Worm (Caenorhabditis elegans): Measurements from ENCODE around the gene rac-2.

DNA sequence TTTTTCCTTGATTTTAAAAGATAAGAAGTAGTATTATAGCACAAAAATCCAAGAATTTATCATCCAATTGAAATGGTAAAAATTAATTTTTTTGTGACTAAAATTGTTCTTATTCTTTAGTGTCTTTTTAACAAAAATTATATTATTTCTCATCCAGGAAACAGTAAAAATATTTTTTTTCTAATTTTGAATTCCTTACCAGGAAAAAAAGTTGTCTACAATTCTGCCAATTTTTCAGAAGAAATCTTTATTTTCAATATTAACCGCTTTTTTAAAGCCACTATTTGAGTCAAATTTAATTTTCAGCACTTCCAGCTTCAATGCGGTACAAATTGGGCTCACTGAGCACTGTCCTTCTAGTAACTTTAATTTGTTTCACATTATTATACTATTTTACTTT, 37.1 kb upstream of the rac-2 start, which contains the start of gene F38C2.4:
- TF ChIP-seq ZK546.5 (tag; optimal IDR thresholded peaks at IDR 0.05) = no peak
- no peak for TF ChIP-seq zip-2 (tag; optimal IDR thresholded peaks at IDR 0.05)
- no peak for TF ChIP-seq zag-1 (tag; optimal IDR thresholded peaks at IDR 0.05)
- no peak for TF ChIP-seq aly-2 (tag; optimal IDR thresholded peaks at IDR 0.05)
- no peak for TF ChIP-seq R02D3.7 (tag; optimal IDR thresholded peaks at IDR 0.05)
- no peak for TF ChIP-seq egl-27 (tag; optimal IDR thresholded peaks at IDR 0.05)
- no peak for TF ChIP-seq mdl-1 (tag; optimal IDR thresholded peaks at IDR 0.05)
- TF ChIP-seq nhr-11 (tag; optimal IDR thresholded peaks at IDR 0.05) = no peak
- TF ChIP-seq daf-8 (GFP tag; IDR thresholded peaks at IDR 0.05) = no peak

Data from whole organism, L4 larva.